Fruit fly (Drosophila melanogaster) whole organism, pupa: ENCODE data around the gene CG6937.
A peak's percentile ranks its signal among the peaks of the same experiment; 100 is the strongest.

Experiments used
- CG10348 ChIP-seq: fragments of 200-800 bp; sonication (Bioruptor generic); IDR thresholded peaks from 2 replicates; pipeline ENCODE4 v1.3.6; 2022; ENCODE audit warnings: missing biosample characterization, missing genetic modification characterization
- CG12605 ChIP-seq: fragments of 200-800 bp; sonication (Bioruptor generic); IDR thresholded peaks from 2 replicates; pipeline ENCODE4 v1.3.6; 2022; ENCODE audit warnings: missing biosample characterization, missing genetic modification characterization
- CG13204 ChIP-seq: fragments of 200-800 bp; sonication (Bioruptor generic); optimal IDR thresholded peaks from 2 replicates; lab custom pipeline; 2018; ENCODE audit warnings: missing biosample characterization, mild to moderate bottlenecking, missing genetic modification characterization, moderate library complexity
- CG14655 ChIP-seq: fragments of 200-800 bp; sonication (Bioruptor generic); optimal IDR thresholded peaks from 3 replicates; lab custom pipeline; 2017; ENCODE audit warnings: mild to moderate bottlenecking, missing biosample characterization, missing genetic modification reagents, missing genetic modification characterization
- CG15710 ChIP-seq: fragments of 200-800 bp; sonication (Bioruptor generic); optimal IDR thresholded peaks from 2 replicates; lab custom pipeline; 2018; ENCODE audit warnings: missing biosample characterization, mild to moderate bottlenecking, missing genetic modification characterization, moderate library complexity
- CG17806 ChIP-seq: fragments of 200-800 bp; sonication (Bioruptor generic); optimal IDR thresholded peaks from 2 replicates; lab custom pipeline; 2018; ENCODE audit warnings: missing biosample characterization, mild to moderate bottlenecking, missing genetic modification characterization, moderate library complexity
- CG32121 ChIP-seq: fragments of 200-800 bp; sonication (Bioruptor generic); IDR thresholded peaks from 2 replicates; pipeline ENCODE4 v1.3.6; 2022; ENCODE audit warnings: missing biosample characterization, missing genetic modification characterization
- CG34367 ChIP-seq: fragments of 200-800 bp; sonication (Bioruptor generic); optimal IDR thresholded peaks from 2 replicates; lab custom pipeline; 2018; ENCODE audit warnings: missing biosample characterization, mild to moderate bottlenecking, missing genetic modification characterization
- CG4496 ChIP-seq: fragments of 200-800 bp; sonication (Bioruptor generic); IDR thresholded peaks from 3 replicates; pipeline ENCODE4 v1.3.6; 2022; ENCODE audit warnings: missing biosample characterization, missing genetic modification characterization
- CG8159 ChIP-seq: fragments of 200-800 bp; sonication (Bioruptor generic); optimal IDR thresholded peaks from 3 replicates; lab custom pipeline; 2018; ENCODE audit warnings: missing biosample characterization, mild to moderate bottlenecking, missing genetic modification characterization, moderate library complexity
- CG8301 ChIP-seq: fragments of 200-800 bp; sonication (Bioruptor generic); optimal IDR thresholded peaks from 2 replicates; lab custom pipeline; 2018; ENCODE audit warnings: missing biosample characterization, mild to moderate bottlenecking, missing genetic modification characterization
- CG9948 ChIP-seq: fragments of 200-800 bp; sonication (Bioruptor generic); optimal IDR thresholded peaks from 2 replicates; lab custom pipeline; 2018; ENCODE audit warnings: missing biosample characterization, mild to moderate bottlenecking, missing genetic modification characterization, moderate library complexity
- D1 ChIP-seq: fragments of 200-800 bp; sonication (Bioruptor generic); optimal IDR thresholded peaks from 2 replicates; lab custom pipeline; 2018; ENCODE audit warnings: missing biosample characterization, mild to moderate bottlenecking, missing genetic modification characterization, moderate library complexity
- EcR ChIP-seq: fragments of 200-800 bp; sonication (Bioruptor generic); optimal IDR thresholded peaks from 3 replicates; lab custom pipeline; 2019; ENCODE audit warnings: missing biosample characterization, missing genetic modification characterization, mild to moderate bottlenecking, moderate library complexity, missing genetic modification reagents
- Ets98B ChIP-seq: fragments of 200-800 bp; sonication (Bioruptor generic); IDR thresholded peaks from 2 replicates; pipeline ENCODE4 v1.3.6; 2022; ENCODE audit warnings: missing biosample characterization, missing genetic modification characterization
- Pif1A ChIP-seq: fragments of 200-800 bp; sonication (Bioruptor generic); optimal IDR thresholded peaks from 3 replicates; lab custom pipeline; 2016; ENCODE audit warnings: missing biosample characterization, missing genetic modification characterization
- Pif1B ChIP-seq: fragments of 200-800 bp; sonication (Bioruptor generic); optimal IDR thresholded peaks from 3 replicates; lab custom pipeline; 2016; ENCODE audit warnings: missing biosample characterization, missing genetic modification characterization
- Snoo ChIP-seq: fragments of 200-800 bp; sonication (Bioruptor generic); optimal IDR thresholded peaks from 3 replicates; lab custom pipeline; 2017; ENCODE audit warnings: missing biosample characterization, mild to moderate bottlenecking, missing genetic modification characterization, inconsistent platforms
- fd96Ca ChIP-seq: fragments of 200-800 bp; sonication (Bioruptor generic); IDR thresholded peaks from 3 replicates; pipeline ENCODE4 v1.3.6; 2022; ENCODE audit warnings: missing biosample characterization, missing genetic modification characterization
- gl ChIP-seq: fragments of 200-800 bp; sonication (Bioruptor generic); optimal IDR thresholded peaks from 2 replicates; lab custom pipeline; 2018; ENCODE audit warnings: missing biosample characterization, mild to moderate bottlenecking, missing genetic modification characterization
- rn ChIP-seq: fragments of 200-800 bp; sonication (Bioruptor generic); IDR thresholded peaks from 2 replicates; pipeline ENCODE4 v1.3.6; 2022; ENCODE audit warnings: missing biosample characterization, missing genetic modification characterization

CG6937 gene

DNA sequence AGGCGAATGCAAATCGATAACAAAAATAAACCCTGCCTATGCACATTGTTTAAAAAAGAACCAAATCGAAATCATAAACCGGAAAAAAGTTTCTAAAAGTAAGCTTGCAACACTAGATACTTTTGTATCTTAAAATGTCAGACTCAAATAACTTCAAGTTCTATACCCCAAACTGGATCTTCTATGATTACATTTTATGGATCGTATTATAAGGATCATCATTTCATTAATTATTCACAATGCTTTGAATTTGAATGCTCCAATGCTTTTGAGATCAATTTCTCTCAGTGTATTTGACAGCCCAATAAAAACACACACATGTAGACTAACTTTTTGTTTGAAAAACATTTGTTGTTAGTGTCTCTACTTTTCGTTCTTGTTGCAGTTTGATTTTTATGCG, 9.7 kb downstream of the CG6937 start:
- TF ChIP-seq Pif1A (GFP tag; lab: Kevin White, UChicago): peak; percentile 24
- peak; percentile 74 for TF ChIP-seq CG8301 (tag; lab: Kevin White, UChicago)
- TF ChIP-seq Snoo: no peak
- TF ChIP-seq CG14655 (GFP tag; lab: Kevin White, UChicago): peak; percentile 75
- peak; percentile 13; the same call in 1 of the 2 replicates for TF ChIP-seq rn (GFP tag; lab: Robert Waterston, UW)
- TF ChIP-seq CG9948: peak; percentile 1
- no peak for TF ChIP-seq CG4496 (GFP tag; lab: Robert Waterston, UW)
- TF ChIP-seq Ets98B: 0 out of 2 replicates have a peak, but pooled peaks have one; percentile 22

DNA sequence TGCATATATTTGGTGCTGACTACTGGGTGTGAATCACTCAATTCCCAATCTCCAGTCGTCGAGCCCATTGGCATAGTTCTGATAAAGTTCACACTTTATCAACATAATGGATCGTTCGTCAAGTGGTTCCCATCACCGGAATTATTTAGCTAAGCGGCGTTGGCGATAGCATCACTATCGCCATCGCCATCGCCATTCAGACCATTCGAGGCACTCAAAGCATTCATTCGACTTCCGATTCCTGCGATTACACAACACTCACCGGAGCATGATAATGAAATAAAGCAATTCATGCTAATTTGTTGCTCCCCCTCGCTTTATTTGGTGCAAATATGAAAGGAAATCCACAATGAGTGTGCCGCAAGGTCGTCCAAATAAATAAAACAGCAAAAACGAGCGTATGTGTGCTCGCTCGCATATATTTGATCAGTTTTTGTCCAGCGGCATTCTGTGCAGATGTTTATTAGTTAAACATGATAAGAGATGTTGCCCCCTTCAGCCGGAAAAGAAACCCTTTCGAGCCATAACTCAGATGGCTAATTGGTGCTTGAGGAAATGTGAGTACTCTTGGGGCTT, 10.8 kb downstream of the CG6937 start:
- TF ChIP-seq EcR: no peak
- TF ChIP-seq CG8301 (tag; lab: Kevin White, UChicago): no peak
- no peak for TF ChIP-seq CG34367
- TF ChIP-seq CG14655 (GFP tag; lab: Kevin White, UChicago): no peak

DNA sequence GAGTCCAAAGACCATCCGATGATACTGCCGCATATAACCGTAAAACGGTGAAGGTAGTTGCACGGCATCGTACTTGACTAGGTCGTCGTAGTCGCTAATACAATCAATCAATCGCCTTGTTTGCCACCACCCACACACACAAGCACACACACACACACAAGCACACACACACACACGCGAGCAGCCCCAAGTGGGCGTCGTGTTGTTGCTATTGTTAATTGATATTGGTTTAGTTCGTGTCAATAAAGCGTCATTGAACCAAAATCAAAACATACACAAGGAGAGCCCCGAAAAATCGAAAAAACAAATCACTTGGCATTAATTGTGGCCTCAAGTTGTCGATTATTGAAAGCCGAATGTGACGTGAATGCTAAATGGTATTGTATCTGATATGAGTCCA, 11.9 kb downstream of the CG6937 start:
- TF ChIP-seq EcR (no peak), CG17806 (tag; lab: Kevin White, UChicago) (no peak), CG12605 (GFP tag; lab: Robert Waterston, UW) (no peak), D1 (tag; lab: Kevin White, UChicago) (no peak), rn (GFP tag; lab: Robert Waterston, UW) (no peak), CG8301 (tag; lab: Kevin White, UChicago) (no peak), CG4496 (GFP tag; lab: Robert Waterston, UW) (no peak), CG8159 (tag; lab: Kevin White, UChicago) (no peak), Pif1B (GFP tag; lab: Kevin White, UChicago) (no peak), CG15710 (tag; lab: Kevin White, UChicago) (no peak), CG9948 (no peak), fd96Ca (GFP tag; lab: Robert Waterston, UW) (no peak), Pif1A (GFP tag; lab: Kevin White, UChicago) (no peak), CG13204 (GFP tag; lab: Kevin White, UChicago) (no peak), CG14655 (GFP tag; lab: Kevin White, UChicago) (no peak), Snoo (no peak)

DNA sequence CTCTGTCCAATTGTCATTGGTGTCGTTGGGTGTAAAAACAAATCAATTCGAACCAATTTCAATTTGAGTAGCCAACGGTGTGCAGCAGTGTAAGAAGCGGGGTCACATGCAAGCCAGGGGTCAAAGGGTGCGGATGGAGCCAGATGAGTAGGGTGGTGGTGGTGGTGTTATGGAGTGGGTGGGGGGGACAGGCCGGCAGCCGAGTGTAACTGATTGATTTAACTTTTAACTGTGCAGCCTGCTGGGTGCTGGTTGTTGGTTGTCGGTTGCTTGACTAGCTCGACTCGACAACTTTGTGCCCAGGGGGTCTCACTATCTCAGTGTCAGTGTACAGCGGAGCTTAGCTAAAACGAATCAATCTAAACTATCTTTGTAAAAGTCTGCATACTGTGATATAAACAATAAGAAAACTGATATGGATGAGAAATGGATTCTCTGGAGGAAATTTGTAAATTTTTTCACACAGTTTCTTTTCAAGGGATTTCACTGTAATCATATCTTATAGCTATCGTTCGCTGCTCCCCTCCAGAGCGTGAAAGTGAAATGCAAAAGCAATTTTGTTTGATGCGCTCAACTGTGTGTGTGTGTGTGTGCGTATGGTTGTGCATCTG, 12.9 kb downstream of the CG6937 start:
- TF ChIP-seq CG8159 (tag; lab: Kevin White, UChicago) (no peak), Snoo (no peak), Pif1A (GFP tag; lab: Kevin White, UChicago) (no peak), CG9948 (no peak), CG12605 (GFP tag; lab: Robert Waterston, UW) (peak; percentile 86), CG32121 (peak; percentile 88), CG14655 (GFP tag; lab: Kevin White, UChicago) (no peak), CG10348 (peak; percentile 51), Pif1B (GFP tag; lab: Kevin White, UChicago) (no peak), D1 (tag; lab: Kevin White, UChicago) (no peak), Ets98B (peak; percentile 92), CG8301 (tag; lab: Kevin White, UChicago) (no peak), CG34367 (no peak), EcR (no peak), CG13204 (GFP tag; lab: Kevin White, UChicago) (no peak), CG4496 (GFP tag; lab: Robert Waterston, UW) (peak; percentile 91), rn (GFP tag; lab: Robert Waterston, UW) (peak; percentile 55; the same call in 1 of the 2 replicates), CG17806 (tag; lab: Kevin White, UChicago) (no peak), fd96Ca (GFP tag; lab: Robert Waterston, UW) (peak; percentile 79), gl (tag; lab: Kevin White, UChicago) (peak; percentile 2)
- TF ChIP-seq, all 21 proteins: peak for 8

DNA sequence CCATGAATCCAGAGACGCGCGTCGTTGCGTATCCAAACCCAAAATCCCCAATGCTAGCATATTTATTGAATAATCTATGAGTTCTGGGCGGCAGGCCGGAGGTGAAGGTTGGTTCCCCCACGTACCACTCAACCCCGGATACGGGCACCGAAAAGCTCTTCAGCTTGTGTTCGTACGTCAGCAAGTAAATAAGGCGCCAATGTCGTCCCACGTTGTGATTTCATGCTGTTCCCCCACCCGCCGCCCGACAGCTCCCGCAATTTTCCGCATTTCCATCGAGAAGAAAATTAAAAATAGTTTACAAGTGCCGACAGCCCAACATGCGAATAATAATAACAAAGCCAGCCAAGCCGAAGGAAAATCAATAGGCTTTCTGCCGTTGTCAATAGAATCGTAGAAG, 14.2 kb downstream of the CG6937 start:
- TF ChIP-seq rn (GFP tag; lab: Robert Waterston, UW): no peak

DNA sequence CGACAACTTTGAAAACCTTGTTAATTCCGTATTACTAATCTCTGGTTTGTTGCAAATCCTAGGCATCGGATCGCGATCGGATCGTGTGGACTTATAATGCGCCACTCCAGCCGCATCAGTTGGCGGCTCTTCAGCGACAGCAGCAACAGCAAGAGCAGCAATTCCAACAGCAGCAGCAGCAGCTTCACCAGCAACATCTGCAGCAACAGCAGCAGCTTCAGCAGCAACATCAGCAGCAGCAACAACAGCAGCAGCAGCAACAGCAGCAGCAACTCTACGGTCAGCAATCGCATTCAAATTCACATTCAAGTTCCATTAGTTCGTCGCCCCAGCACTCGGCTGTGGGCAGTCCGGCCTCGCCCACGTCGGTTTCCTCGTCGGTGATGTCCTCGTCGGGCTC, 18.2 kb downstream of the CG6937 start:
- TF ChIP-seq CG13204 (GFP tag; lab: Kevin White, UChicago): no peak
- TF ChIP-seq rn (GFP tag; lab: Robert Waterston, UW): no peak
- TF ChIP-seq CG32121: no peak
- TF ChIP-seq Pif1A (GFP tag; lab: Kevin White, UChicago): no peak
- TF ChIP-seq D1 (tag; lab: Kevin White, UChicago): no peak
- TF ChIP-seq CG10348: no peak
- TF ChIP-seq CG14655 (GFP tag; lab: Kevin White, UChicago): no peak
- no peak for TF ChIP-seq CG8301 (tag; lab: Kevin White, UChicago)
- no peak for TF ChIP-seq CG17806 (tag; lab: Kevin White, UChicago)
- TF ChIP-seq CG34367: no peak

DNA sequence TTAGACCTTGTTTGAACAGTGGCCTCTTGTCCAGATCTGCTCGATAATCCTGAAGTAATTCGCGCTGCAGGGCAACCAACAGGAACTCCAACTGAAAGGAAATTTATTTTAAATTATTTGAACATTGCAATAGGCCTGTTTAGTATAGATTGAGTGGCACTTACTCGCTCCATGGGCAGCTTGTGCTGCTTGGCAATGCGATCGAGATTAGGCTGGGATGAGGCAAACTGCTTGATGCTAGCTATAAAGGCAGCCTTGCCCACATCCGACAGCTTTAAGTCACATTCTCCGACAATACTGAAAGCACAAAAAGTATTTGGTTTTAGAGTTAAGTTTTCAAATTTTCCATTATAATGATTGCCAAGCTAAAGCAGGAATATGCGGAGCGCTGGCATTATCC, 24.6 kb downstream of the CG6937 start, which contains the start of gene CG13843:
CG13843 (plus strand) TSS at position 301 of the 400 bp plus-strand sequence.
- TF ChIP-seq CG32121 (no peak), CG9948 (no peak), CG34367 (no peak), CG15710 (tag; lab: Kevin White, UChicago) (no peak), CG8301 (tag; lab: Kevin White, UChicago) (no peak), CG10348 (no peak), CG4496 (GFP tag; lab: Robert Waterston, UW) (no peak), gl (tag; lab: Kevin White, UChicago) (no peak)
- TF ChIP-seq, all 21 proteins: peak for 0
